Worm (Caenorhabditis elegans) whole organism, L1 larva: ENCODE measurements around the gene myo-3.
A peak's percentile ranks its signal among the peaks of the same experiment; 100 is the strongest.

Experiments
- Y116A8C.19 ChIP-seq: sonication (generic microtip); optimal IDR thresholded peaks from 2 replicates; lab custom pipeline; 2016; ENCODE audit warnings: missing compliant biosample characterization, missing genetic modification characterization, borderline replicate concordance
- aha-1 ChIP-seq: fragments of 150-350 bp; optimal IDR thresholded peaks from 2 replicates; lab custom pipeline; 2014; ENCODE audit warnings: missing biosample characterization, missing genetic modification characterization
- alr-1 ChIP-seq: fragments of 200-800 bp; sonication (Bioruptor generic); optimal IDR thresholded peaks from 2 replicates; lab custom pipeline; 2018; ENCODE audit warnings: borderline replicate concordance, mild to moderate bottlenecking, missing genetic modification characterization, missing compliant biosample characterization
- ama-1 ChIP-seq: fragments of 150-350 bp; optimal IDR thresholded peaks from 2 replicates; lab custom pipeline; 2014
- blmp-1 ChIP-seq: fragments of 150-350 bp; optimal IDR thresholded peaks from 2 replicates; lab custom pipeline; 2014; ENCODE audit warnings: missing biosample characterization, missing genetic modification characterization
- ceh-63 ChIP-seq: fragments of 200-800 bp; sonication (Bioruptor generic); optimal IDR thresholded peaks from 2 replicates; lab custom pipeline; 2018; ENCODE audit warnings: mild to moderate bottlenecking, missing genetic modification characterization, missing compliant biosample characterization
- ceh-8 ChIP-seq: fragments of 200-800 bp; sonication (Bioruptor generic); optimal IDR thresholded peaks from 2 replicates; lab custom pipeline; 2018; ENCODE audit warnings: mild to moderate bottlenecking, missing genetic modification characterization, moderate library complexity, missing compliant biosample characterization
- ceh-90 ChIP-seq: sonication (generic microtip); optimal IDR thresholded peaks from 2 replicates; lab custom pipeline; 2016; ENCODE audit warnings: missing genetic modification characterization, missing compliant biosample characterization
- dsc-1 ChIP-seq: sonication (generic microtip); optimal IDR thresholded peaks from 2 replicates; lab custom pipeline; 2016; ENCODE audit warnings: mild to moderate bottlenecking, missing genetic modification characterization, missing compliant biosample characterization
- ets-5 ChIP-seq: fragments of 200-800 bp; sonication (Bioruptor generic); IDR thresholded peaks from 2 replicates; pipeline ENCODE4 v1.3.6; 2022; ENCODE audit warnings: missing genetic modification characterization, missing compliant biosample characterization
- fkh-4 ChIP-seq: sonication (generic microtip); optimal IDR thresholded peaks from 2 replicates; lab custom pipeline; 2016; ENCODE audit warnings: missing compliant biosample characterization, missing genetic modification characterization, borderline replicate concordance
- fkh-8 ChIP-seq: sonication (generic microtip); optimal IDR thresholded peaks from 2 replicates; lab custom pipeline; 2016; ENCODE audit warnings: mild to moderate bottlenecking, missing genetic modification characterization, missing compliant biosample characterization
- fos-1 ChIP-seq: fragments of 150-350 bp; optimal IDR thresholded peaks from 2 replicates; lab custom pipeline; 2014; ENCODE audit warnings: missing biosample characterization, missing genetic modification characterization
- grh-1 ChIP-seq: fragments of 200-800 bp; sonication (Bioruptor generic); IDR thresholded peaks from 2 replicates; pipeline ENCODE4 v1.3.6; 2022; ENCODE audit warnings: missing genetic modification reagents, missing genetic modification characterization, missing compliant biosample characterization
- hlh-17 ChIP-seq: fragments of 200-800 bp; sonication (Bioruptor generic); optimal IDR thresholded peaks from 2 replicates; lab custom pipeline; 2018; ENCODE audit warnings: missing genetic modification characterization, mild to moderate bottlenecking, missing compliant biosample characterization, moderate library complexity, borderline replicate concordance
- isw-1 ChIP-seq: fragments of 200-800 bp; sonication (Bioruptor generic); IDR thresholded peaks from 2 replicates; pipeline ENCODE4 v1.3.6; 2022; ENCODE audit warnings: missing genetic modification characterization, missing compliant biosample characterization
- lin-13 ChIP-seq: fragments of 150-350 bp; optimal IDR thresholded peaks from 2 replicates; lab custom pipeline; 2014; ENCODE audit warnings: missing biosample characterization, missing genetic modification reagents, missing genetic modification characterization
- lin-14 ChIP-seq: fragments of 200-800 bp; sonication (Bioruptor generic); optimal IDR thresholded peaks from 2 replicates; lab custom pipeline; 2018; ENCODE audit warnings: mild to moderate bottlenecking, missing genetic modification characterization, moderate library complexity, missing compliant biosample characterization
- lin-15B ChIP-seq: fragments of 150-350 bp; sonication (generic microtip); optimal IDR thresholded peaks from 3 replicates; lab custom pipeline; 2014; ENCODE audit warnings: missing biosample characterization, missing genetic modification characterization
- lin-35 ChIP-seq, 2 experiments: fragments of 150-350 bp; optimal IDR thresholded peaks; 2 replicates each; lab custom pipeline; 2014; ENCODE audit warnings: missing biosample characterization in 2 of 2, missing genetic modification characterization in 2 of 2, missing genetic modification reagents in 2 of 2
- lin-39 ChIP-seq: fragments of 150-350 bp; optimal IDR thresholded peaks from 2 replicates; lab custom pipeline; 2014; ENCODE audit warnings: missing biosample characterization, missing genetic modification reagents, missing genetic modification characterization
- lir-3 ChIP-seq: sonication (generic microtip); optimal IDR thresholded peaks from 2 replicates; lab custom pipeline; 2016; ENCODE audit warnings: mild to moderate bottlenecking, missing genetic modification characterization, moderate library complexity, missing compliant biosample characterization; ENCODE audit not compliant: poor library complexity
- lsy-2 ChIP-seq, 2 experiments: fragments of 150-350 bp; optimal IDR thresholded peaks; 2 replicates each; lab custom pipeline; 2014; ENCODE audit warnings: missing biosample characterization in 2 of 2, missing genetic modification characterization in 2 of 2
- mdl-1 ChIP-seq, 2 experiments: fragments of 150-350 bp; optimal IDR thresholded peaks; 2 replicates each; lab custom pipeline; 2014 to 2017; ENCODE audit warnings: missing biosample characterization in 2 of 2, missing genetic modification characterization in 2 of 2, inconsistent platforms in 1 of 2
- mef-2 ChIP-seq: fragments of 150-350 bp; optimal IDR thresholded peaks from 2 replicates; lab custom pipeline; 2014; ENCODE audit warnings: missing biosample characterization, missing genetic modification characterization
- mep-1 ChIP-seq: fragments of 150-350 bp; optimal IDR thresholded peaks from 2 replicates; lab custom pipeline; 2014; ENCODE audit warnings: missing biosample characterization, missing genetic modification characterization
- nhr-11 ChIP-seq: fragments of 150-350 bp; optimal IDR thresholded peaks from 2 replicates; lab custom pipeline; 2014; ENCODE audit warnings: missing biosample characterization, missing genetic modification characterization
- nhr-19 ChIP-seq: fragments of 200-800 bp; sonication (Bioruptor generic); conservative IDR thresholded peaks from 2 replicates; pipeline ENCODE4 v1.3.6; 2022; ENCODE audit warnings: missing genetic modification characterization, missing compliant biosample characterization
- nhr-20 ChIP-seq: sonication (generic microtip); optimal IDR thresholded peaks from 2 replicates; lab custom pipeline; 2016; ENCODE audit warnings: mild to moderate bottlenecking, missing genetic modification characterization, missing compliant biosample characterization
- nhr-237 ChIP-seq: fragments of 150-350 bp; optimal IDR thresholded peaks from 2 replicates; lab custom pipeline; 2014; ENCODE audit warnings: missing biosample characterization, missing genetic modification characterization
- nhr-47 ChIP-seq: sonication (generic microtip); optimal IDR thresholded peaks from 2 replicates; lab custom pipeline; 2016; ENCODE audit warnings: mild to moderate bottlenecking, missing genetic modification characterization, moderate library complexity, missing compliant biosample characterization
- nhr-71 ChIP-seq: sonication (generic microtip); optimal IDR thresholded peaks from 2 replicates; lab custom pipeline; 2016; ENCODE audit warnings: mild to moderate bottlenecking, missing genetic modification characterization, moderate library complexity, missing compliant biosample characterization
- nhr-76 ChIP-seq: sonication (generic microtip); optimal IDR thresholded peaks from 2 replicates; lab custom pipeline; 2017; ENCODE audit warnings: missing biosample characterization, missing genetic modification characterization
- nhr-77 ChIP-seq: fragments of 150-350 bp; optimal IDR thresholded peaks from 2 replicates; lab custom pipeline; 2014; ENCODE audit warnings: missing biosample characterization, missing genetic modification characterization
- nhr-90 ChIP-seq: sonication (generic microtip); optimal IDR thresholded peaks from 2 replicates; lab custom pipeline; 2016; ENCODE audit warnings: mild to moderate bottlenecking, missing genetic modification characterization, missing compliant biosample characterization; ENCODE audit not compliant: poor library complexity
- pag-3 ChIP-seq: sonication (generic microtip); optimal IDR thresholded peaks from 2 replicates; lab custom pipeline; 2017; ENCODE audit warnings: missing genetic modification characterization, mild to moderate bottlenecking, missing compliant biosample characterization, antibody characterized with exemption, borderline replicate concordance; ENCODE audit not compliant: insufficient read depth
- pqm-1 ChIP-seq: sonication (generic microtip); optimal IDR thresholded peaks from 3 replicates; lab custom pipeline; 2017; ENCODE audit warnings: missing biosample characterization, missing genetic modification characterization
- rnt-1 ChIP-seq: sonication (generic microtip); optimal IDR thresholded peaks from 2 replicates; lab custom pipeline; 2016; ENCODE audit warnings: mild to moderate bottlenecking, missing genetic modification characterization, moderate library complexity, missing compliant biosample characterization
- skn-1 ChIP-seq: fragments of 150-350 bp; optimal IDR thresholded peaks from 2 replicates; lab custom pipeline; 2014; ENCODE audit warnings: missing biosample characterization, missing genetic modification characterization
- snu-23 ChIP-seq: sonication (generic microtip); optimal IDR thresholded peaks from 2 replicates; lab custom pipeline; 2016; ENCODE audit warnings: missing genetic modification characterization, missing compliant biosample characterization
- sptf-1 ChIP-seq: fragments of 150-350 bp; optimal IDR thresholded peaks from 2 replicates; lab custom pipeline; 2014; ENCODE audit warnings: missing biosample characterization, missing genetic modification characterization
- sup-37 ChIP-seq: fragments of 200-800 bp; sonication (Bioruptor generic); optimal IDR thresholded peaks from 2 replicates; lab custom pipeline; 2018; ENCODE audit warnings: mild to moderate bottlenecking, missing genetic modification characterization, missing compliant biosample characterization
- tbx-2 ChIP-seq: sonication (generic microtip); optimal IDR thresholded peaks from 2 replicates; lab custom pipeline; 2016; ENCODE audit warnings: missing genetic modification characterization, missing compliant biosample characterization
- tlp-1 ChIP-seq: fragments of 150-350 bp; optimal IDR thresholded peaks from 2 replicates; lab custom pipeline; 2014; ENCODE audit warnings: missing biosample characterization, missing genetic modification characterization
- unc-62 ChIP-seq: fragments of 150-350 bp; optimal IDR thresholded peaks from 2 replicates; lab custom pipeline; 2014; ENCODE audit warnings: missing biosample characterization, missing genetic modification reagents, missing genetic modification characterization
- unc-98 ChIP-seq: fragments of 200-800 bp; sonication (Bioruptor generic); IDR thresholded peaks from 2 replicates; pipeline ENCODE4 v1.3.6; 2022; ENCODE audit warnings: missing genetic modification characterization, missing compliant biosample characterization
- zag-1 ChIP-seq: fragments of 150-350 bp; optimal IDR thresholded peaks from 2 replicates; lab custom pipeline; 2014; ENCODE audit warnings: missing biosample characterization, missing genetic modification characterization
- ztf-11 ChIP-seq, 2 experiments: sonication (generic microtip); optimal IDR thresholded peaks; 2 replicates each; lab custom pipeline; 2016 to 2017; ENCODE audit warnings: missing genetic modification characterization in 2 of 2, missing biosample characterization in 1 of 2, missing compliant biosample characterization in 1 of 2
- ztf-4 ChIP-seq: fragments of 150-350 bp; optimal IDR thresholded peaks from 2 replicates; lab custom pipeline; 2014; ENCODE audit warnings: missing biosample characterization, missing genetic modification characterization

myo-3 gene

DNA sequence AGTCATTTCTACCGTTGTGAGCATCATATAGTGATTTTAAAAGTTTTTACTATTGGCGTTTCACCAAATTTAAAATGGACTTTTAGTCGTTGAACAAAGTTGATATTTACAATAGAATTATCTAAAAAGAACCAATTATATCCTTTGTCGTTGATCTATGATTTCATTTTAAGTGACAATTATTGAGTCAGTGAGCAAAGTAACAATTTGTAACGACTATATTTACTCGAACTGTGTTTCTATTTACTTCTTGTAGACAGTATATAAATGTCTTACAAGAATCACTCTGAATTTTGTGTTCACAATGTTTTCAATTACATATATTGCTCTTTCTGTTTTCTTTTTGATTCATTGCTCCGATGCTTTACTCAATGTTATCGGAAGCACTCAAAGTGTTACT, 7.0 kb upstream of the myo-3 start, which contains the start of gene ttr-22:
TSS of gene ttr-22 (plus strand) at position 301 of the 400 bp plus-strand sequence.
- TF ChIP-seq nhr-237 (tag; lab: Kevin White, UChicago) = no peak

DNA sequence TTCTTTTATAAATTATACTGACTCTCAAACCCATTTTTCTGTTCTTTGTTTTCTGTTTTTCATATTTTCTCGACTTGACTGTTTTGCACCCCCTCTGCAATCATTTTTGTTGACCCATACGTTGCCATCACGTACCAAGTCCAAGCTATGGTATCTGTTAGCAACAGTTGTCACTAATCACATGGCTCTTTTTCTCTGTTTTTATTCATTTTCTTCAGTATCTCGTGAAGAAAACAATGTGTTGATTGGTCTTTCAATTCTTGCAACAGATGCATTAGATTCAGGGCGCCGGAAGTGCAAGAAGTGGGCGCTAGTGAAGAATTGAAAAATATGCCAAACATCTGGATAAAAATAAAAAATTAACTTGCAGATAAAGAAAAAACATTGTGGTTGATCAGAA, 1.4 kb upstream of the myo-3 start:
- TF ChIP-seq grh-1 (GFP tag; lab: Robert Waterston, UW) = no peak
- TF ChIP-seq sptf-1 (tag; lab: Kevin White, UChicago) = no peak
- no peak for TF ChIP-seq lin-35 (GFP tag; optimal IDR thresholded peaks at IDR 0.05; lab: Kevin White, UChicago)
- TF ChIP-seq mep-1 (tag; lab: Kevin White, UChicago) = no peak
- TF ChIP-seq pag-3 (tag; lab: Kevin White, UChicago) = peak; percentile 66
- TF ChIP-seq ama-1 (lab: Kevin White, UChicago) = no peak
- no peak for TF ChIP-seq ztf-11 (tag; optimal IDR thresholded peaks at IDR 0.05; lab: Kevin White, UChicago)
- no peak for TF ChIP-seq isw-1 (GFP tag; lab: Robert Waterston, UW)
- no peak for TF ChIP-seq fos-1 (tag; lab: Kevin White, UChicago)
- TF ChIP-seq zag-1 (tag; lab: Kevin White, UChicago) = no peak
- TF ChIP-seq ztf-4 (tag; lab: Kevin White, UChicago) = no peak
- TF ChIP-seq fkh-4 (tag; lab: Kevin White, UChicago) = no peak
- no peak for TF ChIP-seq nhr-11
- no peak for TF ChIP-seq nhr-76
- no peak for TF ChIP-seq unc-98 (GFP tag; lab: Robert Waterston, UW)
- TF ChIP-seq snu-23 (GFP tag; lab: Kevin White, UChicago) = peak; percentile 38
- TF ChIP-seq lin-14 (GFP tag; lab: Kevin White, UChicago) = peak; percentile 78
- TF ChIP-seq nhr-47 (tag; lab: Kevin White, UChicago) = no peak
- peak in 1 of 2 experiments; percentile 14 for TF ChIP-seq mdl-1 (tag; optimal IDR thresholded peaks at IDR 0.05; lab: Kevin White, UChicago)
- no peak for TF ChIP-seq sup-37 (GFP tag; lab: Kevin White, UChicago)
- no peak for TF ChIP-seq fkh-8 (tag; lab: Kevin White, UChicago)
- no peak for TF ChIP-seq ceh-8 (GFP tag; lab: Kevin White, UChicago)
- peak; percentile 32 to 60 for TF ChIP-seq lsy-2 (tag; optimal IDR thresholded peaks at IDR 0.05; lab: Kevin White, UChicago)
- TF ChIP-seq ceh-63 (GFP tag; lab: Kevin White, UChicago) = no peak
- no peak for TF ChIP-seq skn-1
- no peak for TF ChIP-seq nhr-77
- no peak for TF ChIP-seq tlp-1
- no peak for TF ChIP-seq hlh-17
- no peak for TF ChIP-seq alr-1
- TF ChIP-seq lin-39 = peak; percentile 85
- TF ChIP-seq unc-62 (GFP tag; lab: Kevin White, UChicago) = no peak
- no peak for TF ChIP-seq lir-3 (tag; lab: Kevin White, UChicago)
- TF ChIP-seq ceh-90 (tag; lab: Kevin White, UChicago) = no peak
- peak; percentile 48 for TF ChIP-seq nhr-19 (GFP tag; lab: Robert Waterston, UW)
- peak; percentile 75 for TF ChIP-seq rnt-1 (tag; lab: Kevin White, UChicago)
- peak; percentile 33 for TF ChIP-seq dsc-1 (tag; lab: Kevin White, UChicago)
- TF ChIP-seq ets-5 (GFP tag; lab: Robert Waterston, UW) = no peak
- TF ChIP-seq aha-1 (tag; lab: Kevin White, UChicago) = no peak
- no peak for TF ChIP-seq mef-2
- TF ChIP-seq Y116A8C.19 (tag; lab: Kevin White, UChicago) = no peak
- no peak for TF ChIP-seq lin-13 (GFP tag; lab: Kevin White, UChicago)
- TF ChIP-seq nhr-71 (tag; lab: Kevin White, UChicago) = peak; percentile 71
- no peak for TF ChIP-seq nhr-20
- no peak for TF ChIP-seq tbx-2 (tag; lab: Kevin White, UChicago)
- no peak for TF ChIP-seq lin-15B
- TF ChIP-seq nhr-90 (tag; lab: Kevin White, UChicago) = no peak
- TF ChIP-seq pqm-1 (tag; lab: Kevin White, UChicago) = no peak
- TF ChIP-seq blmp-1 (tag; lab: Kevin White, UChicago) = no peak
